Fruit fly (Drosophila melanogaster): ENCODE measurements around the gene Ran.

Ran gene

dm6 chrX:11108148-11108844 lies 40.2 kb downstream of the Ran start, which contains the start of gene Hsp60A:
Gene Hsp60A (plus strand): TSS chrX:11108482.
- TF ChIP-seq gro (GFP tag; optimal IDR thresholded peaks at IDR 0.05) (no peak), CG13296 (GFP tag; optimal IDR thresholded peaks at IDR 0.05) (peak; percentile 36), lilli (GFP tag; optimal IDR thresholded peaks at IDR 0.05) (peak; percentile 71), CG14965 (GFP tag; optimal IDR thresholded peaks at IDR 0.05; ENCODE audit: borderline replicate concordance) (no peak), ara (GFP tag; IDR thresholded peaks at IDR 0.05) (0 out of 2 replicates have a peak, but pooled peaks have one; percentile 16), fu2 (GFP tag; optimal IDR thresholded peaks at IDR 0.05) (no peak), bbx (GFP tag; IDR thresholded peaks at IDR 0.05; ENCODE audit: partially characterized antibody) (peak; percentile 72), MBD-R2 (GFP tag; IDR thresholded peaks at IDR 0.05) (peak; percentile 41), Dp (GFP tag; optimal IDR thresholded peaks at IDR 0.05) (peak; percentile 85), Med (GFP tag) (peak; percentile 69), CG7928 (GFP tag; optimal IDR thresholded peaks at IDR 0.05) (no peak), CG10267 (tag; optimal IDR thresholded peaks at IDR 0.05) (peak; percentile 58), dati (GFP tag; IDR thresholded peaks at IDR 0.05) (no peak), ERR (GFP tag; optimal IDR thresholded peaks at IDR 0.05) (no peak), Mrtf (GFP tag; IDR thresholded peaks at IDR 0.05) (no peak), eve (GFP tag; optimal IDR thresholded peaks at IDR 0.05) (no peak), D (optimal IDR thresholded peaks at IDR 0.05) (no peak), D (GFP tag; optimal IDR thresholded peaks at IDR 0.05) (no peak), Spps (tag; optimal IDR thresholded peaks at IDR 0.05) (no peak), chinmo (GFP tag; IDR thresholded peaks at IDR 0.05; ENCODE audit: partially characterized antibody) (peak; percentile 61; the same call in 1 of the 4 replicates), Rfx (GFP tag; IDR thresholded peaks at IDR 0.05) (peak; percentile 56), inv (GFP tag; IDR thresholded peaks at IDR 0.05; ENCODE audit: partially characterized antibody) (peak; percentile 81), Oli (tag; optimal IDR thresholded peaks at IDR 0.05) (peak; percentile 2), Bdp1 (GFP tag; optimal IDR thresholded peaks at IDR 0.05) (no peak), emc (GFP tag; optimal IDR thresholded peaks at IDR 0.05) (no peak), CG1792 (GFP tag; optimal IDR thresholded peaks at IDR 0.05) (no peak), Mad (GFP tag; optimal IDR thresholded peaks at IDR 0.05) (peak; percentile 58), dpn (GFP tag; optimal IDR thresholded peaks at IDR 0.05) (peak; percentile 42 to 48), fd96Cb (tag; optimal IDR thresholded peaks at IDR 0.05) (peak; percentile 39), CG16813 (GFP tag; IDR thresholded peaks at IDR 0.05; ENCODE audit: partially characterized antibody) (peak; percentile 80), sna (GFP tag; IDR thresholded peaks at IDR 0.05; ENCODE audit: partially characterized antibody) (peak; percentile 76; the same call in 1 of the 2 replicates), CG18619 (GFP tag; optimal IDR thresholded peaks at IDR 0.05) (peak; percentile 17), Doc3 (GFP tag; IDR thresholded peaks at IDR 0.05; ENCODE audit: partially characterized antibody) (peak; percentile 84), Xrp1 (GFP tag; IDR thresholded peaks at IDR 0.05) (peak; percentile 28; the same call in 1 of the 2 replicates), CG32772 (GFP tag; IDR thresholded peaks at IDR 0.05) (peak; percentile 50), CG7987 (GFP tag; optimal IDR thresholded peaks at IDR 0.05) (no peak), CG31388 (GFP tag; optimal IDR thresholded peaks at IDR 0.05) (peak; percentile 8), Adf1 (GFP tag; IDR thresholded peaks at IDR 0.05) (no peak), chn (GFP tag; optimal IDR thresholded peaks at IDR 0.05) (peak; percentile 37), fd102C (GFP tag; optimal IDR thresholded peaks at IDR 0.05) (no peak), ftz-f1 (GFP tag; optimal IDR thresholded peaks at IDR 0.05) (no peak), CG15073 (GFP tag; optimal IDR thresholded peaks at IDR 0.05) (no peak), corto (GFP tag; optimal IDR thresholded peaks at IDR 0.05) (peak; percentile 36), CG33557 (GFP tag; optimal IDR thresholded peaks at IDR 0.05) (peak; percentile 35), Max (GFP tag; optimal IDR thresholded peaks at IDR 0.05) (peak; percentile 65), CG18262 (tag; optimal IDR thresholded peaks at IDR 0.05) (peak; percentile 3), CG18764 (GFP tag; optimal IDR thresholded peaks at IDR 0.05) (peak; percentile 28), CG7963 (GFP tag; IDR thresholded peaks at IDR 0.05; ENCODE audit: partially characterized antibody) (0 out of 3 replicates have a peak, but pooled peaks have one; percentile 54), CG10366 (GFP tag; IDR thresholded peaks at IDR 0.05) (peak; percentile 47)

All from whole organism, embryonic.